Fruit fly (Drosophila melanogaster): ENCODE measurements around the gene neb.

DNA sequence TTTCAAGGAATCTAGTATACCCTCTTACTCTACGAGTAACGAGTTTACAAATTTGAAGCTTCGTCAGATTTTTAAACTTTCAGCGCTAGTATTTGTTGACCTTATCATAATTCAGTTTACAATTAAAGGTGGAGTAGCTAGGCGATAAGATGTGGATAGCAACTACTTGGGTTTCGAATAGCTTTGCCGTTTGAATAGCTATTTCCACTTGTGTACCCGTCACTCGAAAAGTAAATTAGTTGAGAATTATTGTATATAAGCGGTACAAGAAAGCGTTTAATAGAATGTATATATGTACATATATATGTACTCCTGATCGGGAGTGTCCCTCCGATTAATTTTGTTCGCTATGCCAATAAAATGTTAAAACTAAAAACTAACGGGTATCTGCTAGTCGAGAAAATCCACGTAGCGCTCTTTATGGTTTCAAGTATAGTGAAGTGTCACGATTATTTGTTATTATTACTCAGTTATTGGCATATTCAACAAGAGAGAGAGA, 49.2 kb upstream of the neb start:
- TF ChIP-seq CTCF (optimal IDR thresholded peaks at IDR 0.05) (no peak), CG8478 (optimal IDR thresholded peaks at IDR 0.05) (no peak)

All from S2 (cell line).